Worm (Caenorhabditis elegans): Measurements from ENCODE around the gene K02E11.6.

- no peak for TF ChIP-seq lin-13 (tag; optimal IDR thresholded peaks at IDR 0.05)
- no peak for TF ChIP-seq nhr-237 (tag; optimal IDR thresholded peaks at IDR 0.05)
- no peak for TF ChIP-seq ztf-11 (tag; optimal IDR thresholded peaks at IDR 0.05)
- no peak for TF ChIP-seq snpc-4 (tag; optimal IDR thresholded peaks at IDR 0.05)
- TF ChIP-seq unc-62 (GFP tag; optimal IDR thresholded peaks at IDR 0.05) = no peak
- TF ChIP-seq elt-3 (tag; optimal IDR thresholded peaks at IDR 0.05) = no peak
- no peak for TF ChIP-seq unc-120 (tag; optimal IDR thresholded peaks at IDR 0.05; ENCODE audit: poor library complexity, severe bottlenecking)
- TF ChIP-seq unc-39 (tag; optimal IDR thresholded peaks at IDR 0.05) = no peak
- TF ChIP-seq ces-1 (GFP tag; optimal IDR thresholded peaks at IDR 0.05) = no peak
- TF ChIP-seq mep-1 (tag; optimal IDR thresholded peaks at IDR 0.05) = no peak
Measured at ce11 chrV:14296499-14296898, 47.9 kb downstream of the K02E11.6 start, which contains the start of gene F14D7.3.
